Worm (Caenorhabditis elegans) whole organism, L4 larva: Measurements from ENCODE around the gene W08E12.5.

Experiments used
- D1046.2 ChIP-seq: fragments of 200-800 bp; sonication (Bioruptor generic); IDR thresholded peaks from 2 replicates; pipeline ENCODE4 v1.3.6; 2022; ENCODE audit warnings: missing genetic modification characterization, missing compliant biosample characterization
- F49E8.2 ChIP-seq: sonication (generic microtip); optimal IDR thresholded peaks from 2 replicates; lab custom pipeline; 2016; ENCODE audit warnings: missing compliant biosample characterization, mild to moderate bottlenecking, missing genetic modification characterization, borderline replicate concordance
- R02D3.7 ChIP-seq: fragments of 150-350 bp; sonication (generic microtip); optimal IDR thresholded peaks from 3 replicates; lab custom pipeline; 2014; ENCODE audit warnings: missing biosample characterization, missing genetic modification characterization
- T20F7.1 ChIP-seq: fragments of 200-800 bp; sonication (Bioruptor generic); optimal IDR thresholded peaks from 2 replicates; lab custom pipeline; 2018; ENCODE audit warnings: mild to moderate bottlenecking, missing genetic modification characterization, missing compliant biosample characterization
- T26A8.4 ChIP-seq: fragments of 200-800 bp; sonication (Bioruptor generic); IDR thresholded peaks from 2 replicates; pipeline ENCODE4 v1.3.6; 2022; ENCODE audit warnings: missing genetic modification characterization, missing compliant biosample characterization
- Y105C5A.15 ChIP-seq: fragments of 200-800 bp; sonication (Bioruptor generic); IDR thresholded peaks from 2 replicates; pipeline ENCODE4 v1.3.6; 2022; ENCODE audit warnings: missing genetic modification characterization, missing compliant biosample characterization
- Y75B8A.6 ChIP-seq: fragments of 200-800 bp; sonication (Bioruptor generic); IDR thresholded peaks from 2 replicates; pipeline ENCODE4 v1.3.6; 2022; ENCODE audit warnings: missing genetic modification reagents, missing genetic modification characterization, missing compliant biosample characterization
- aha-1 ChIP-seq: fragments of 150-350 bp; peaks from one replicate; lab custom pipeline; 2014; ENCODE audit warnings: missing biosample characterization, missing genetic modification characterization
- ama-1 ChIP-seq: fragments of 150-350 bp; optimal IDR thresholded peaks from 2 replicates; lab custom pipeline; 2014; ENCODE audit warnings: inconsistent platforms, mixed read lengths
- arid-1 ChIP-seq: fragments of 200-800 bp; sonication (Bioruptor generic); conservative IDR thresholded peaks from 2 replicates; pipeline ENCODE4 v1.3.6; 2022; ENCODE audit warnings: missing genetic modification reagents, missing genetic modification characterization, missing compliant biosample characterization
- ceh-32 ChIP-seq: sonication (generic microtip); optimal IDR thresholded peaks from 2 replicates; lab custom pipeline; 2016; ENCODE audit warnings: mild to moderate bottlenecking, missing genetic modification characterization, missing compliant biosample characterization; ENCODE audit not compliant: poor library complexity
- ceh-44 ChIP-seq: fragments of 200-800 bp; sonication (Bioruptor generic); IDR thresholded peaks from 2 replicates; pipeline ENCODE4 v1.3.6; 2022; ENCODE audit warnings: missing genetic modification reagents, missing genetic modification characterization, missing compliant biosample characterization
- ctbp-1 ChIP-seq: fragments of 200-800 bp; sonication (Bioruptor generic); IDR thresholded peaks from 2 replicates; pipeline ENCODE4 v1.3.6; 2022; ENCODE audit warnings: missing genetic modification reagents, missing genetic modification characterization, missing compliant biosample characterization
- daf-12 ChIP-seq: fragments of 150-350 bp; optimal IDR thresholded peaks from 2 replicates; lab custom pipeline; 2014; ENCODE audit warnings: missing biosample characterization, missing genetic modification reagents, missing genetic modification characterization
- dmd-9 ChIP-seq: fragments of 200-800 bp; sonication (Bioruptor generic); IDR thresholded peaks from 2 replicates; pipeline ENCODE4 v1.3.6; 2022; ENCODE audit warnings: missing genetic modification reagents, missing genetic modification characterization, missing compliant biosample characterization
- dpl-1 ChIP-seq: fragments of 150-350 bp; optimal IDR thresholded peaks from 2 replicates; lab custom pipeline; 2014; ENCODE audit warnings: missing biosample characterization, missing genetic modification reagents, missing genetic modification characterization
- duxl-1 ChIP-seq: sonication (generic microtip); optimal IDR thresholded peaks from 2 replicates; lab custom pipeline; 2016; ENCODE audit warnings: mild to moderate bottlenecking, missing genetic modification characterization, moderate library complexity, missing compliant biosample characterization; ENCODE audit not compliant: poor library complexity
- fkh-10 ChIP-seq: fragments of 150-350 bp; optimal IDR thresholded peaks from 2 replicates; lab custom pipeline; 2014; ENCODE audit warnings: missing biosample characterization, missing genetic modification reagents, missing genetic modification characterization
- fos-1 ChIP-seq: fragments of 150-350 bp; optimal IDR thresholded peaks from 2 replicates; lab custom pipeline; 2014; ENCODE audit warnings: missing biosample characterization, missing genetic modification characterization
- gei-8 ChIP-seq: fragments of 200-800 bp; sonication (Bioruptor generic); optimal IDR thresholded peaks from 2 replicates; lab custom pipeline; 2018; ENCODE audit warnings: mild to moderate bottlenecking, missing genetic modification characterization, missing compliant biosample characterization
- hlh-11 ChIP-seq: fragments of 200-800 bp; sonication (Bioruptor generic); optimal IDR thresholded peaks from 2 replicates; lab custom pipeline; 2018; ENCODE audit warnings: mild to moderate bottlenecking, missing genetic modification characterization, missing compliant biosample characterization
- hlh-30 ChIP-seq: sonication (generic microtip); optimal IDR thresholded peaks from 2 replicates; lab custom pipeline; 2017; ENCODE audit warnings: antibody characterized with exemption, mild to moderate bottlenecking, missing genetic modification characterization, missing compliant biosample characterization; ENCODE audit not compliant: insufficient read depth
- hmg-1.1 ChIP-seq: fragments of 200-800 bp; sonication (Bioruptor generic); IDR thresholded peaks from 2 replicates; pipeline ENCODE4 v1.3.6; 2022; ENCODE audit warnings: missing genetic modification reagents, missing genetic modification characterization, missing compliant biosample characterization
- jun-1 ChIP-seq: fragments of 150-350 bp; optimal IDR thresholded peaks from 2 replicates; lab custom pipeline; 2014; ENCODE audit warnings: missing biosample characterization, missing genetic modification reagents, missing genetic modification characterization
- lin-38 ChIP-seq: fragments of 200-800 bp; sonication (Bioruptor generic); IDR thresholded peaks from 2 replicates; pipeline ENCODE4 v1.3.6; 2022; ENCODE audit warnings: missing genetic modification reagents, missing genetic modification characterization, missing compliant biosample characterization
- mep-1 ChIP-seq: fragments of 150-350 bp; sonication (generic microtip); optimal IDR thresholded peaks from 3 replicates; lab custom pipeline; 2014; ENCODE audit warnings: missing biosample characterization, missing genetic modification characterization
- mxl-3 ChIP-seq: fragments of 200-800 bp; sonication (Bioruptor generic); optimal IDR thresholded peaks from 2 replicates; lab custom pipeline; 2018; ENCODE audit warnings: mild to moderate bottlenecking, missing genetic modification characterization, missing compliant biosample characterization
- nhr-102 ChIP-seq: sonication (generic microtip); optimal IDR thresholded peaks from 2 replicates; lab custom pipeline; 2016; ENCODE audit warnings: mild to moderate bottlenecking, missing genetic modification characterization, moderate library complexity, missing compliant biosample characterization
- nhr-28 ChIP-seq: fragments of 150-350 bp; optimal IDR thresholded peaks from 2 replicates; lab custom pipeline; 2014; ENCODE audit warnings: missing biosample characterization, missing genetic modification characterization
- nhr-42 ChIP-seq: fragments of 200-800 bp; sonication (Bioruptor generic); IDR thresholded peaks from 2 replicates; pipeline ENCODE4 v1.3.6; 2022; ENCODE audit warnings: missing genetic modification characterization, missing compliant biosample characterization
- nhr-6 ChIP-seq: fragments of 150-350 bp; optimal IDR thresholded peaks from 2 replicates; lab custom pipeline; 2014; ENCODE audit warnings: missing biosample characterization, missing genetic modification characterization
- set-16 ChIP-seq: fragments of 200-800 bp; sonication (Bioruptor generic); IDR thresholded peaks from 2 replicates; pipeline ENCODE4 v1.3.6; 2022; ENCODE audit warnings: missing genetic modification reagents, missing genetic modification characterization, missing compliant biosample characterization
- skn-1 ChIP-seq: fragments of 150-350 bp; optimal IDR thresholded peaks from 2 replicates; lab custom pipeline; 2014; ENCODE audit warnings: missing biosample characterization, missing genetic modification characterization
- spr-3 ChIP-seq: fragments of 200-800 bp; sonication (Bioruptor generic); optimal IDR thresholded peaks from 2 replicates; lab custom pipeline; 2018; ENCODE audit warnings: mild to moderate bottlenecking, missing genetic modification characterization, missing compliant biosample characterization
- unc-130 ChIP-seq: sonication (generic microtip); optimal IDR thresholded peaks from 2 replicates; lab custom pipeline; 2016; ENCODE audit warnings: missing genetic modification reagents, missing genetic modification characterization, missing compliant biosample characterization
- unc-62 ChIP-seq, 3 experiments: fragments of 150-350 bp in 1 of 3; sonication (generic microtip); optimal IDR thresholded peaks in 2 of 3; peaks in 1 of 3; 1 replicate in 1 of 3; 2 replicates in 2 of 3; lab custom pipeline; 2014 to 2017; ENCODE audit warnings: missing biosample characterization in 3 of 3, missing genetic modification characterization in 3 of 3, missing genetic modification reagents in 3 of 3, missing genotype in 1 of 3

Gene W08E12.5

DNA sequence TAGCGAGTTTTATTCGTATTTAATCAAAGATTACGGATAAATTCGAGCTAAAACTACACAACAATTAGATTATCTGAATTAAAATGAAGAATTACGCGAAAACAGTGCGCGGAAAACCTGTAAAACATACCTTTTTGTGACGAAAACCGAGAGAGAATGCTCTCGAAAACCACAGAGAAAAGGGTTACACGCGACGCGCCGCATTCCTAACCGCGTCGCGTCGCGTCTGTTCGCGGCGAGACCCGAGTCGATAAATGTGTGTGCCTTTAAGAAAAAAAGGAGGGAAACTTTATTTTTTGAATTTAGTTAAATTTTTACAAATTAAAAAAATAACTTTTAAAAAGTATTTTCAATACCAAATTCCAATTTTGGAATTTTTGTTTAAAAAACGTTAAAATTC, 38.1 kb downstream of the W08E12.5 start, which contains the start of gene hrpa-1 (continued):
- TF ChIP-seq hmg-1.1 (GFP tag; lab: Robert Waterston, UW) (peak; percentile 71), unc-62 (GFP tag; optimal IDR thresholded peaks at IDR 0.05 in 1 of 2; lab: Kevin White, UChicago) (no peak), unc-62 (tag; optimal IDR thresholded peaks at IDR 0.05; lab: Kevin White, UChicago) (no peak), Y75B8A.6 (GFP tag; lab: Robert Waterston, UW) (no peak), hlh-30 (tag; lab: Kevin White, UChicago) (peak; percentile 87), mxl-3 (GFP tag; lab: Kevin White, UChicago) (no peak), F49E8.2 (tag; lab: Kevin White, UChicago) (no peak), skn-1 (no peak), ceh-44 (GFP tag; lab: Robert Waterston, UW) (no peak), T20F7.1 (GFP tag; lab: Kevin White, UChicago) (no peak), nhr-102 (peak; percentile 61), fkh-10 (GFP tag; lab: Kevin White, UChicago) (peak; percentile 63), mep-1 (tag; lab: Kevin White, UChicago) (peak; percentile 87), duxl-1 (tag; lab: Kevin White, UChicago) (peak; percentile 20), dmd-9 (GFP tag; lab: Robert Waterston, UW) (no peak), arid-1 (GFP tag; lab: Robert Waterston, UW) (peak; percentile 65), nhr-6 (tag; lab: Kevin White, UChicago) (peak; percentile 45), nhr-28 (peak; percentile 45), T26A8.4 (GFP tag; lab: Robert Waterston, UW) (peak; percentile 24), fos-1 (tag; lab: Kevin White, UChicago) (no peak), jun-1 (tag; lab: Kevin White, UChicago) (no peak), daf-12 (tag; lab: Kevin White, UChicago) (no peak), Y105C5A.15 (GFP tag; lab: Robert Waterston, UW) (no peak), lin-38 (GFP tag; lab: Robert Waterston, UW) (peak; percentile 83), nhr-42 (no peak), dpl-1 (GFP tag; lab: Kevin White, UChicago) (peak; percentile 98), hlh-11 (tag; lab: Kevin White, UChicago) (peak; percentile 63), D1046.2 (GFP tag; lab: Robert Waterston, UW) (no peak), spr-3 (no peak), unc-130 (GFP tag; lab: Kevin White, UChicago) (peak; percentile 26)
- TF ChIP-seq, all 104 proteins: peak for 37

DNA sequence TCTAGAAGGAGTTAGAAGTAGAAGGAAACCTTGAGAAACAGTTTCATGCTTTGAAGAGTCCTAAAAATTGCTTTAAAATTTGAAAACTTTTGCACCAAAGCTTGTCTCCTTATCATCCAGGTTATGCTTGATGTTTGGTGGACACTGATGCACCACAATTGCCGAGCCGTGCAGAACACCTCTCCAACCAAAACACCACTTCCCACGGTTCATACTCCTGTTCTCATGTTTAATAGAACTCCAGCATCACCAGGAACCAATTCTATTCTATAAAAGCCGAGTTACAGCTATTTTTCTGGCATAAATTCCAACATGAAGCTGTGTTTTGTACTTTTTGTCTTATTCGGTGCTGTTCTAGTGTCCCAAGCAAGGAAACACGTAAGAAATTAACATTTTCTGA, 40.6 kb downstream of the W08E12.5 start, which contains the start of gene F42A6.2:
Gene F42A6.2, plus strand, starts transcription at position 301 of the 400 bp plus-strand sequence.
- no peak for TF ChIP-seq ceh-32 (tag; lab: Kevin White, UChicago)
- peak; percentile 18 for TF ChIP-seq aha-1 (tag; lab: Kevin White, UChicago)
- TF ChIP-seq, all 104 proteins: peak for 1

DNA sequence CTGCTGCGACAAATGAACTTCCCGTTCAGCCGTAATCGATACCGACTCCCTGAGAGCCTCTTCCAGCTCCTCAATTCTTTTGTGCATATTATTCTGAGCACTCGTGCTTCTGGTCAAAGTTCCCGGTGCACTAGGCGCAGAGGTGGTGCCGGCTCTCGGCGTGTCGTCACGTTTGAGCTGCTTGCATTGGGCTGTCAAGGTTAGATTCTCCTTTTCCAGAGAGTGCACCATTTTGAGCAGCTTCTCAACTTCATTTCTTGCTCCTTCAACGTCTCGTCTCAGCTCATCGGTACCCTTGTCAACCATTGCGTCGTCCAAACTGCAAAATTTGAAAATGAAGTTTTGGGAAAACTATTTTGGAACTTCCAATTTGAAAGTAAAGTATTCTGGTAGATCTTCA, 44.9 kb downstream of the W08E12.5 start:
- no peak for TF ChIP-seq nhr-6 (tag; lab: Kevin White, UChicago)
- peak; percentile 20; the same call in 1 of the 2 replicates for TF ChIP-seq set-16 (GFP tag; lab: Robert Waterston, UW)
- no peak for TF ChIP-seq R02D3.7 (tag; lab: Kevin White, UChicago)
- no peak for TF ChIP-seq ama-1 (lab: Kevin White, UChicago)
- no peak for TF ChIP-seq gei-8 (GFP tag; lab: Kevin White, UChicago)
- no peak for TF ChIP-seq nhr-42
- TF ChIP-seq ctbp-1 (GFP tag; lab: Robert Waterston, UW): no peak
- TF ChIP-seq aha-1 (tag; lab: Kevin White, UChicago): peak; percentile 96
- TF ChIP-seq, all 104 proteins: peak for 2
